Worm (Caenorhabditis elegans) whole organism, midembryonic: Measurements from ENCODE around the gene C16C8.19.
"Not testable (repeated sequence)": the region's sequence is repeated elsewhere in the genome, so short reads cannot be mapped to it uniquely, and the experiment has no call there.

Source experiments
- T22C8.4 ChIP-seq: fragments of 200-800 bp; sonication (Bioruptor generic); IDR thresholded peaks from 2 replicates; pipeline ENCODE4 v1.3.6; 2022; ENCODE audit warnings: missing genetic modification characterization, missing compliant biosample characterization
- cog-1 ChIP-seq: sonication (generic microtip); optimal IDR thresholded peaks from 2 replicates; lab custom pipeline; 2016; ENCODE audit warnings: missing genetic modification characterization, missing compliant biosample characterization
- flt-1 ChIP-seq: fragments of 200-800 bp; sonication (Bioruptor generic); IDR thresholded peaks from 2 replicates; pipeline ENCODE4 v1.3.6; 2022; ENCODE audit warnings: missing genetic modification characterization, missing compliant biosample characterization
- klf-2 ChIP-seq: fragments of 200-800 bp; sonication (Bioruptor generic); conservative IDR thresholded peaks from 2 replicates; pipeline ENCODE4 v1.3.6; 2022; ENCODE audit warnings: missing genetic modification reagents, missing genetic modification characterization, missing compliant biosample characterization
- med-1 ChIP-seq: sonication (generic microtip); optimal IDR thresholded peaks from 2 replicates; lab custom pipeline; 2017; ENCODE audit warnings: missing genetic modification characterization, mild to moderate bottlenecking, missing compliant biosample characterization, antibody characterized with exemption, missing genetic modification reagents; ENCODE audit not compliant: insufficient read depth
- ref-1 ChIP-seq: fragments of 200-800 bp; sonication (Bioruptor generic); conservative IDR thresholded peaks from 2 replicates; pipeline ENCODE4 v1.3.6; 2022; ENCODE audit warnings: missing genetic modification reagents, missing genetic modification characterization, missing compliant biosample characterization
- tab-1 ChIP-seq: fragments of 200-800 bp; sonication (Bioruptor generic); IDR thresholded peaks from 2 replicates; pipeline ENCODE4 v1.3.6; 2022; ENCODE audit warnings: missing genetic modification characterization, missing compliant biosample characterization
- ztf-23 ChIP-seq: fragments of 200-800 bp; sonication (Bioruptor generic); IDR thresholded peaks from 2 replicates; pipeline ENCODE4 v1.3.6; 2022; ENCODE audit warnings: missing genetic modification reagents, missing genetic modification characterization, missing compliant biosample characterization
- ztf-29 ChIP-seq: fragments of 200-800 bp; sonication (Bioruptor generic); IDR thresholded peaks from 2 replicates; pipeline ENCODE4 v1.3.6; 2022; ENCODE audit warnings: missing genetic modification reagents, missing genetic modification characterization, missing compliant biosample characterization

The C16C8.19 gene

ce11 chrII:3447906-3448305 is 10.4 kb upstream of the C16C8.19 start, which contains the start of gene C16C8.21:
Gene C16C8.21, plus strand, starts transcription at chrII:3448206.
- TF ChIP-seq ztf-23, result no peak
- no peak for TF ChIP-seq ref-1
- TF ChIP-seq med-1, result no peak
- TF ChIP-seq ztf-29 (GFP tag; lab: Robert Waterston, UW), result no peak
- no peak for TF ChIP-seq tab-1 (GFP tag; lab: Robert Waterston, UW)
- TF ChIP-seq flt-1 (GFP tag; lab: Robert Waterston, UW), result no peak
- no peak for TF ChIP-seq T22C8.4 (GFP tag; lab: Robert Waterston, UW)
- no peak for TF ChIP-seq klf-2
- no peak for TF ChIP-seq cog-1 (tag; lab: Kevin White, UChicago)

- no peak for TF ChIP-seq tab-1 (GFP tag; lab: Robert Waterston, UW)
Measured at ce11 chrII:3448776-3449280, 9.5 kb upstream of the C16C8.19 start, which contains the start of gene C16C8.25. Gene C16C8.25, plus strand, starts transcription at chrII:3449230.

ce11 chrII:3449514-3449913 is 8.8 kb upstream of the C16C8.19 start, which contains the start of gene C16C8.14:
Gene C16C8.14, plus strand, starts transcription at chrII:3449814.
- not testable (repeated sequence) for TF ChIP-seq ztf-23; ztf-29 (GFP tag; lab: Robert Waterston, UW); T22C8.4 (GFP tag; lab: Robert Waterston, UW)

ce11 chrII:3452421-3452820 is 5.9 kb upstream of the C16C8.19 start, which contains the start of gene C16C8.12:
Gene C16C8.12, plus strand, starts transcription at chrII:3452721.
- TF ChIP-seq cog-1 (tag; lab: Kevin White, UChicago) (no peak), ref-1 (no peak), flt-1 (GFP tag; lab: Robert Waterston, UW) (no peak), ztf-29 (GFP tag; lab: Robert Waterston, UW) (no peak), klf-2 (no peak), ztf-23 (no peak), T22C8.4 (GFP tag; lab: Robert Waterston, UW) (no peak)

ce11 chrII:3453521-3453920 is 4.8 kb upstream of the C16C8.19 start, which contains the start of gene C16C8.11:
Gene C16C8.11, plus strand, starts transcription at chrII:3453708.
- TF ChIP-seq T22C8.4 (GFP tag; lab: Robert Waterston, UW), result no peak
- TF ChIP-seq med-1, result no peak
- no peak for TF ChIP-seq ref-1

DNA sequence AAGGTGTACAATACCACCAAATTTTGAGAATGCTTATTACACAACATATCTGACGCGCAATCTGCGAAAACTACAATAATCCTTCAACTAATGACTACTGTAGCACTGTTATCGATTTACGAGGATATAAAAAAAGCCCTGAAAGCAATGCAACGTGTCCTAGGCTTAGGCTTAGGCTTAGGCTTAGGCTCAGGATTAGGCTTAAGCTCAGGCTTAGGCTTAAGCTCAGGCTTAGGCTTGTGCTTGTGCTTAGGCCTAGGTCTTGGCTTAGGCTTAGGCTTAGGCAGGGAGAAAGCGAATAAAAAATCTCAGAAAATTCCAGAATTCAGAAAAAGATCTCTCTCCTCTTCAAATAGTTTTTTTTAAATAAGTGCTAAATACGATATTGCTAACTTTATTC is 912 bp downstream of the C16C8.19 start:
- TF ChIP-seq flt-1 (GFP tag; lab: Robert Waterston, UW), result no peak
- TF ChIP-seq tab-1 (GFP tag; lab: Robert Waterston, UW), result no peak
- TF ChIP-seq ref-1, result no peak
- TF ChIP-seq med-1, result no peak
- TF ChIP-seq klf-2, result no peak
- no peak for TF ChIP-seq T22C8.4 (GFP tag; lab: Robert Waterston, UW)
- no peak for TF ChIP-seq ztf-23
- TF ChIP-seq ztf-29 (GFP tag; lab: Robert Waterston, UW), result no peak
- no peak for TF ChIP-seq cog-1 (tag; lab: Kevin White, UChicago)

DNA sequence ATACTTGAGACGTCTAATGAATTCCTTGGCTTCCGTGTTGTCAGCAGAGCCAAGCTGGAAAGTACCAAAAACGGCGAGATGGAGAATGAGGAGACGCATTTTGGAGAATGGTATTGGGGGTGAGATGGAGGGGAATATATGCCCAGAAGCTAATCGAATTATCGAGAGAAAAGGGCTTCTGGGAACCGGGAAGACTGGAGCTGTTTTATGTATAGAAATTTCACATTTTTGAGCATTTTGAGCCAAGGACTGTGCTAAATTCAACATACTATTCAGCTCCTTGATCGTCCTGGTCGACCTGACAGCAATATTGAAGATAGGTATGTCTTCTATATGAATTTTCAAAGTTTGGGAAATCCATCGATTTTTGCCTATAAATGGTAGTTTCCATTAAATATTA is 1.8 kb downstream of the C16C8.19 start, which contains the start of gene C16C8.7:
C16C8.7 (minus strand) TSS at position 101 of the 400 bp plus-strand sequence.
- no peak for TF ChIP-seq ztf-29 (GFP tag; lab: Robert Waterston, UW)
- no peak for TF ChIP-seq klf-2
- no peak for TF ChIP-seq med-1
- TF ChIP-seq cog-1 (tag; lab: Kevin White, UChicago), result no peak
- TF ChIP-seq flt-1 (GFP tag; lab: Robert Waterston, UW), result no peak
- TF ChIP-seq tab-1 (GFP tag; lab: Robert Waterston, UW), result no peak
- no peak for TF ChIP-seq T22C8.4 (GFP tag; lab: Robert Waterston, UW)
- no peak for TF ChIP-seq ref-1
- no peak for TF ChIP-seq ztf-23

DNA sequence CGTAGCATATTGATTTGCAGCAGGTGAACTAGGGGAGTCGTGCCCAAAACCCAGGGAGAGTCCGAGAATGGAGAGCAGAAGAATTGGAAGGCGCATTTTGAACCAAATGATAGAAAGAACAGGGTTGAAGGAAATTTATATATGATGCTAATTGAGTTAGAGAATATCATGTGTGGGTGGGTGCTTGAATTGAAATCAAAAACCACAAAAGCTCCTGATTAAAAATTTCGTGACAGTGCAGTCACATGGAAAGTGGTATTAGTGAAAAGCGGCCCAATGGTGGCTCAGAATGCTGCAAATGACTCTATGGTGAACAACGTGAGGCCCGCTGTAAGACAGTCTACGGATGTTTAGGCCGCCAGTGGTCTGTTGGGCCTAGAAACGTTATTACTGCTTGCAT is 3.3 kb downstream of the C16C8.19 start, which contains the start of gene C16C8.8:
C16C8.8 (minus strand) TSS at position 101 of the 400 bp plus-strand sequence.
- TF ChIP-seq ztf-29 (GFP tag; lab: Robert Waterston, UW), result no peak
- no peak for TF ChIP-seq tab-1 (GFP tag; lab: Robert Waterston, UW)
- TF ChIP-seq T22C8.4 (GFP tag; lab: Robert Waterston, UW), result no peak
- no peak for TF ChIP-seq flt-1 (GFP tag; lab: Robert Waterston, UW)

- TF ChIP-seq ztf-23 (no peak), ztf-29 (GFP tag; lab: Robert Waterston, UW) (no peak), T22C8.4 (GFP tag; lab: Robert Waterston, UW) (no peak), med-1 (no peak), klf-2 (no peak), tab-1 (GFP tag; lab: Robert Waterston, UW) (no peak), ref-1 (no peak), cog-1 (tag; lab: Kevin White, UChicago) (no peak), flt-1 (GFP tag; lab: Robert Waterston, UW) (no peak)
Measured at ce11 chrII:3463097-3463496, 4.8 kb downstream of the C16C8.19 start, which contains the start of gene C16C8.9. Gene C16C8.9, minus strand, starts transcription at chrII:3463197.

DNA sequence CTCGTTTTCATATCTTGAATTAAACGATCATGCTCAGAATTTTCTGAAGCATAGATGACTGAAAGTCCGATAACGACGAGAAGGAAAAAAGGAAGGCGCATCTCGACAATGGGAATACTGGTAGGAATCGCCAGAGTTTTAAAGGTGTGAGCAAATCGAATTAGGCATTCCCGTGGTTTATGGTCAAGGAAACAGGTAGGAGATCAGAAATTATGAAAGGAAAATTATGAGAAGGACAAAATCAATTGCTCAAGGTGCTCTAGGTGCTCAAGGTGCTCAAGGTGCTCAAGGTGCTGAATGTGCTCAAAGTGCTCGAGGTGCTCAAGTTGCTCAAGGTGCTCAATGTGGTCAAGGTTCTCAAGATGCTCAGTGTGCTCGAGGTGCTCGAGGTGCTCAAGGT is 6.3 kb downstream of the C16C8.19 start, which contains the start of gene C16C8.10:
C16C8.10 (minus strand) TSS at position 101 of the 400 bp plus-strand sequence.
- not testable (repeated sequence) for TF ChIP-seq ztf-23; ztf-29 (GFP tag; lab: Robert Waterston, UW); T22C8.4 (GFP tag; lab: Robert Waterston, UW)

ce11 chrII:3470549-3470948 is 12.3 kb downstream of the C16C8.19 start, which contains the start of gene Y49F6B.20:
Gene Y49F6B.20, minus strand, starts transcription at chrII:3470649.
- no peak for TF ChIP-seq T22C8.4 (GFP tag; lab: Robert Waterston, UW)
